Fruit fly (Drosophila melanogaster) whole organism, embryonic: ENCODE data around the gene Gr89a.

ENCODE experiments used
- CG12744 ChIP-seq: fragments of 200-800 bp; sonication (Bioruptor generic); optimal IDR thresholded peaks from 2 replicates; lab custom pipeline; 2016; ENCODE audit warnings: missing biosample characterization, missing genetic modification characterization
- CG13424 ChIP-seq: fragments of 200-800 bp; sonication (Bioruptor generic); optimal IDR thresholded peaks from 2 replicates; lab custom pipeline; 2019; ENCODE audit warnings: missing biosample characterization, mild to moderate bottlenecking, missing genetic modification characterization, moderate library complexity
- CG16813 ChIP-seq: fragments of 200-800 bp; sonication (Bioruptor generic); IDR thresholded peaks from 3 replicates; pipeline ENCODE4 v1.3.6; 2022; ENCODE audit warnings: missing biosample characterization, missing genetic modification characterization; ENCODE audit not compliant: partially characterized antibody
- CG17385 ChIP-seq: fragments of 200-800 bp; sonication (Bioruptor generic); optimal IDR thresholded peaks from 3 replicates; lab custom pipeline; 2018; ENCODE audit warnings: missing biosample characterization, mild to moderate bottlenecking, missing genetic modification characterization
- CG2199 ChIP-seq: fragments of 200-800 bp; sonication (Bioruptor generic); IDR thresholded peaks from 3 replicates; pipeline ENCODE4 v1.3.6; 2022; ENCODE audit warnings: missing biosample characterization, missing genetic modification characterization
- CG30431 ChIP-seq: fragments of 200-800 bp; sonication (Bioruptor generic); optimal IDR thresholded peaks from 2 replicates; lab custom pipeline; 2017; ENCODE audit warnings: missing biosample characterization, missing genetic modification characterization
- CG31365 ChIP-seq: fragments of 200-800 bp; sonication (Bioruptor generic); optimal IDR thresholded peaks from 2 replicates; lab custom pipeline; 2018; ENCODE audit warnings: missing biosample characterization, mild to moderate bottlenecking, missing genetic modification characterization
- CG3281 ChIP-seq: fragments of 200-800 bp; sonication (Bioruptor generic); optimal IDR thresholded peaks from 3 replicates; lab custom pipeline; 2017; ENCODE audit warnings: missing biosample characterization, mild to moderate bottlenecking, missing genetic modification characterization
- CG4707 ChIP-seq: fragments of 200-800 bp; sonication (Bioruptor generic); optimal IDR thresholded peaks from 2 replicates; lab custom pipeline; 2018; ENCODE audit warnings: missing biosample characterization, mild to moderate bottlenecking, missing genetic modification characterization, moderate library complexity
- CG4820 ChIP-seq: fragments of 200-800 bp; sonication (Bioruptor generic); optimal IDR thresholded peaks from 3 replicates; lab custom pipeline; 2016; ENCODE audit warnings: missing biosample characterization, missing genetic modification characterization
- CG5953 ChIP-seq: fragments of 200-800 bp; sonication (Bioruptor generic); IDR thresholded peaks from 2 replicates; pipeline ENCODE4 v1.3.6; 2022; ENCODE audit warnings: missing biosample characterization, missing genetic modification characterization
- CG6272 ChIP-seq: fragments of 200-800 bp; sonication (Bioruptor generic); IDR thresholded peaks from 2 replicates; pipeline ENCODE4 v1.3.6; 2022; ENCODE audit warnings: missing biosample characterization, missing genetic modification characterization
- CG7271 ChIP-seq: fragments of 200-800 bp; sonication (Bioruptor generic); optimal IDR thresholded peaks from 2 replicates; lab custom pipeline; 2018; ENCODE audit warnings: missing biosample characterization, mild to moderate bottlenecking, missing genetic modification characterization, moderate library complexity
- CG7372 ChIP-seq: fragments of 200-800 bp; sonication (Bioruptor generic); IDR thresholded peaks from 2 replicates; pipeline ENCODE4 v1.3.6; 2022; ENCODE audit warnings: missing biosample characterization, missing genetic modification characterization
- CG9215 ChIP-seq: fragments of 200-800 bp; sonication (Bioruptor generic); IDR thresholded peaks from 2 replicates; pipeline ENCODE4 v1.3.6; 2022; ENCODE audit warnings: missing biosample characterization, missing genetic modification characterization
- CG9437 ChIP-seq: fragments of 200-800 bp; sonication (Bioruptor generic); optimal IDR thresholded peaks from 2 replicates; lab custom pipeline; 2018; ENCODE audit warnings: missing biosample characterization, mild to moderate bottlenecking, missing genetic modification characterization
- CoRest ChIP-seq: fragments of 200-800 bp; sonication (Bioruptor generic); optimal IDR thresholded peaks from 3 replicates; lab custom pipeline; 2018; ENCODE audit warnings: missing biosample characterization, mild to moderate bottlenecking, missing genetic modification characterization, moderate library complexity
- Dad ChIP-seq: fragments of 200-800 bp; sonication (Bioruptor generic); optimal IDR thresholded peaks from 3 replicates; lab custom pipeline; 2016; ENCODE audit warnings: missing biosample characterization, missing genetic modification characterization
- Dip3 ChIP-seq: fragments of 200-800 bp; sonication (Bioruptor generic); optimal IDR thresholded peaks from 3 replicates; lab custom pipeline; 2016; ENCODE audit warnings: missing biosample characterization, missing genetic modification characterization
- E2f2 ChIP-seq: fragments of 200-800 bp; sonication (Bioruptor generic); IDR thresholded peaks from 2 replicates; pipeline ENCODE4 v1.3.6; 2022; ENCODE audit warnings: missing biosample characterization, missing genetic modification characterization
- Gsc ChIP-seq: fragments of 200-800 bp; sonication (Bioruptor generic); IDR thresholded peaks from 2 replicates; pipeline ENCODE4 v1.3.6; 2022; ENCODE audit warnings: missing biosample characterization, missing genetic modification characterization
- Hand ChIP-seq: fragments of 200-800 bp; sonication (Bioruptor generic); optimal IDR thresholded peaks from 2 replicates; lab custom pipeline; 2017; ENCODE audit warnings: mild to moderate bottlenecking, missing biosample characterization, missing genetic modification reagents, missing genetic modification characterization
- Hey ChIP-seq: fragments of 200-800 bp; sonication (Bioruptor generic); optimal IDR thresholded peaks from 3 replicates; lab custom pipeline; 2018; ENCODE audit warnings: missing biosample characterization, mild to moderate bottlenecking, missing genetic modification characterization
- Hmr ChIP-seq: fragments of 200-800 bp; sonication (Bioruptor generic); optimal IDR thresholded peaks from 3 replicates; lab custom pipeline; 2017; ENCODE audit warnings: mild to moderate bottlenecking, missing biosample characterization, missing genetic modification reagents, missing genetic modification characterization
- MESR4 ChIP-seq: fragments of 200-800 bp; sonication (Bioruptor generic); optimal IDR thresholded peaks from 2 replicates; lab custom pipeline; 2018; ENCODE audit warnings: missing biosample characterization, mild to moderate bottlenecking, missing genetic modification characterization, moderate library complexity
- Med ChIP-seq: fragments of 200-800 bp; sonication (Bioruptor generic); peaks from one replicate; lab custom pipeline; 2016; ENCODE audit warnings: missing biosample characterization, missing genetic modification characterization, mild to moderate bottlenecking, inconsistent platforms, moderate library complexity
- NFAT ChIP-seq: fragments of 200-800 bp; sonication (Bioruptor generic); IDR thresholded peaks from 2 replicates; pipeline ENCODE4 v1.3.6; 2022; ENCODE audit warnings: missing biosample characterization, missing genetic modification characterization
- Xrp1 ChIP-seq: fragments of 200-800 bp; sonication (Bioruptor generic); IDR thresholded peaks from 2 replicates; pipeline ENCODE4 v1.3.6; 2022; ENCODE audit warnings: missing biosample characterization, missing genetic modification characterization
- ab ChIP-seq: fragments of 200-800 bp; sonication (Bioruptor generic); optimal IDR thresholded peaks from 2 replicates; lab custom pipeline; 2016; ENCODE audit warnings: missing biosample characterization, missing genetic modification characterization
- br ChIP-seq: fragments of >200 bp; optimal IDR thresholded peaks from 2 replicates; lab custom pipeline; 2017
- btn ChIP-seq: fragments of 200-800 bp; sonication (Bioruptor generic); optimal IDR thresholded peaks from 2 replicates; lab custom pipeline; 2016; ENCODE audit warnings: missing biosample characterization, missing genetic modification characterization
- cato ChIP-seq: fragments of 200-800 bp; sonication (Bioruptor generic); optimal IDR thresholded peaks from 2 replicates; lab custom pipeline; 2016; ENCODE audit warnings: missing biosample characterization, missing genetic modification characterization, borderline replicate concordance
- chif ChIP-seq, 2 experiments: fragments of 200-800 bp; sonication (Bioruptor generic); optimal IDR thresholded peaks; 3 replicates each; lab custom pipeline; 2016; ENCODE audit warnings: missing biosample characterization in 2 of 2, missing genetic modification characterization in 2 of 2
- gce ChIP-seq: fragments of 200-800 bp; sonication (Bioruptor generic); IDR thresholded peaks from 3 replicates; pipeline ENCODE4 v1.3.6; 2022; ENCODE audit warnings: missing biosample characterization, missing genetic modification characterization
- gfzf ChIP-seq: fragments of 200-800 bp; sonication (Bioruptor generic); optimal IDR thresholded peaks from 2 replicates; lab custom pipeline; 2016; ENCODE audit warnings: missing biosample characterization, mild to moderate bottlenecking, missing genetic modification characterization, moderate library complexity
- ken ChIP-seq: fragments of 200-800 bp; sonication (Bioruptor generic); IDR thresholded peaks from 3 replicates; pipeline ENCODE4 v1.3.6; 2022; ENCODE audit warnings: missing biosample characterization, missing genetic modification characterization
- kni ChIP-seq: fragments of 200-800 bp; sonication (Bioruptor generic); optimal IDR thresholded peaks from 3 replicates; lab custom pipeline; 2017; ENCODE audit warnings: mild to moderate bottlenecking, missing biosample characterization, missing genetic modification reagents, missing genetic modification characterization
- repo ChIP-seq: fragments of 200-800 bp; sonication (Bioruptor generic); optimal IDR thresholded peaks from 2 replicates; lab custom pipeline; 2016; ENCODE audit warnings: missing biosample characterization, missing genetic modification characterization
- run ChIP-seq: fragments of 200-800 bp; sonication (Bioruptor generic); optimal IDR thresholded peaks from 3 replicates; lab custom pipeline; 2018; ENCODE audit warnings: missing biosample characterization, mild to moderate bottlenecking, missing genetic modification characterization
- sc ChIP-seq, 3 experiments: fragments of >200 bp in 2 of 3; fragments of 200-800 bp in 1 of 3; sonication (Bioruptor generic) in 1 of 3; optimal IDR thresholded peaks; 2 replicates in 2 of 3; 3 replicates in 1 of 3; lab custom pipeline; 2017; ENCODE audit warnings: mild to moderate bottlenecking in 1 of 3, missing biosample characterization in 1 of 3, missing genetic modification characterization in 1 of 3, missing genetic modification reagents in 1 of 3
- scrt ChIP-seq: fragments of 200-800 bp; sonication (Bioruptor generic); optimal IDR thresholded peaks from 2 replicates; lab custom pipeline; 2018; ENCODE audit warnings: missing biosample characterization, mild to moderate bottlenecking, missing genetic modification characterization, moderate library complexity
- sd ChIP-seq: fragments of 200-800 bp; sonication (Bioruptor generic); optimal IDR thresholded peaks from 3 replicates; lab custom pipeline; 2018; ENCODE audit warnings: missing biosample characterization, mild to moderate bottlenecking, missing genetic modification characterization, moderate library complexity
- sqz ChIP-seq: fragments of 200-800 bp; sonication (Bioruptor generic); optimal IDR thresholded peaks from 3 replicates; lab custom pipeline; 2018; ENCODE audit warnings: missing biosample characterization, mild to moderate bottlenecking, missing genetic modification characterization
- stc ChIP-seq: fragments of 200-800 bp; sonication (Bioruptor generic); IDR thresholded peaks from 2 replicates; pipeline ENCODE4 v1.3.6; 2022; ENCODE audit warnings: missing biosample characterization, missing genetic modification characterization
- tgo ChIP-seq: fragments of 200-800 bp; sonication (Bioruptor generic); IDR thresholded peaks from 3 replicates; pipeline ENCODE4 v1.3.6; 2022; ENCODE audit warnings: missing biosample characterization, missing genetic modification characterization
- tin ChIP-seq: fragments of 200-800 bp; sonication (Bioruptor generic); optimal IDR thresholded peaks from 3 replicates; lab custom pipeline; 2016; ENCODE audit warnings: missing biosample characterization, missing genetic modification characterization
- tio ChIP-seq: fragments of 200-800 bp; sonication (Bioruptor generic); optimal IDR thresholded peaks from 2 replicates; lab custom pipeline; 2017; ENCODE audit warnings: missing biosample characterization, missing genetic modification characterization, inconsistent platforms
- wdn ChIP-seq: fragments of 200-800 bp; sonication (Bioruptor generic); IDR thresholded peaks from 2 replicates; pipeline ENCODE4 v1.3.6; 2022; ENCODE audit warnings: missing biosample characterization, missing genetic modification characterization
- wek ChIP-seq: fragments of 200-800 bp; sonication (Bioruptor generic); optimal IDR thresholded peaks from 3 replicates; lab custom pipeline; 2018; ENCODE audit warnings: missing biosample characterization, mild to moderate bottlenecking, missing genetic modification characterization, moderate library complexity

The Gr89a gene

DNA sequence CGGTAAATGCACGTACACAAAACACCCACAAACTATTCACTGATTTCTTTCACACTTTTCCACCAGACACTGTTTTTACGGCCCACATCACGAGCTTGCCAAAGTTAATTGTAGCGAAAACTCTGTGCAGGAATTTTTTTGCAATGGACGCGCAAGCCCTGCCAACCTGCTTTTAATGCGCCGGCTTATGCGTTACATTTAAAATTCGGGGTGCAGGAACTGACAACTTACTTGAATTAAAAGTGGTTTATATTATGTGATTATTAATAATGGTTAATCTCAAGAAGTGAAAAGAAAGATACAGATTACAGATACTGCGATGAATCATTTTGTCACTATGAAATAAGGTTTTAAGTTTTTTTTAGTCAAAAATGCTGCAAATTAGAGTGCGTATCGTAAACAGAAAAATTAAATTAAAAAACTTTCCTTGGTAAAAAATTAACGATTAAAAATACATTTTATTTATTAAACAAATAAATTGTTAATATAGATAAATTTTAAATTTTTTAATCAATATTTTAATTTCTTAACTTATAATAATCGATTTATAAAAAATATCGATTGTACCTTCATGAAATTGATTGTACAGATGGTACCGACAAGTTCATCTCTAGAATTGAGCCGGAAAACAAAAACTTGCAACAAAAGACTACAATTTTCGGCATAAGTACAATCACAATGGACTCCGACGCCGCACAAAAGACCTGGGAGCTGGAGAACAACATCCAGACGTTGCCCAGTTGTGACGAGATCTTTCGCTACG is 29.1 kb downstream of the Gr89a start, which contains the start of the genes CG42232 and CSN5 (continued):
- TF ChIP-seq CG12744 (GFP tag; lab: Kevin White, UChicago) = no peak
- no peak for TF ChIP-seq btn (GFP tag; lab: Kevin White, UChicago)
- peak; percentile 55; the same call in 1 of the 2 replicates for TF ChIP-seq Xrp1 (GFP tag; lab: Robert Waterston, UW)
- peak; percentile 62 for TF ChIP-seq E2f2 (GFP tag; lab: Robert Waterston, UW)
- TF ChIP-seq CG7372 (GFP tag; lab: Robert Waterston, UW) = no peak
- peak; percentile 17 for TF ChIP-seq gfzf (GFP tag; lab: Kevin White, UChicago)
- TF ChIP-seq CG9437 (GFP tag; lab: Kevin White, UChicago) = peak; percentile 59
- TF ChIP-seq sqz (GFP tag; lab: Kevin White, UChicago) = no peak
- peak; percentile 79 for TF ChIP-seq CoRest (tag; lab: Kevin White, UChicago)
- peak; percentile 49 for TF ChIP-seq CG17385 (GFP tag; lab: Kevin White, UChicago)
- TF ChIP-seq sc (optimal IDR thresholded peaks at IDR 0.05; lab: Kevin White, UChicago) = no peak
- TF ChIP-seq sc (GFP tag; optimal IDR thresholded peaks at IDR 0.05; lab: Kevin White, UChicago) = no peak
- no peak for TF ChIP-seq CG13424 (tag; lab: Kevin White, UChicago)
- TF ChIP-seq CG3281 (GFP tag; lab: Kevin White, UChicago) = no peak
- TF ChIP-seq Hand = no peak
- TF ChIP-seq chif (GFP tag; optimal IDR thresholded peaks at IDR 0.05; lab: Kevin White, UChicago) = peak; percentile 28 to 45
- no peak for TF ChIP-seq Dip3
- peak; percentile 48 for TF ChIP-seq tin (GFP tag; lab: Kevin White, UChicago)
- no peak for TF ChIP-seq CG30431 (GFP tag; lab: Kevin White, UChicago)
- TF ChIP-seq ab = no peak
- no peak for TF ChIP-seq br (lab: Kevin White, UChicago)
- peak; percentile 41 for TF ChIP-seq tio (GFP tag; lab: Kevin White, UChicago)
- no peak for TF ChIP-seq CG4707
- no peak for TF ChIP-seq CG31365 (tag; lab: Kevin White, UChicago)
- no peak for TF ChIP-seq Med (GFP tag; lab: Kevin White, UChicago)
- TF ChIP-seq NFAT (GFP tag; lab: Robert Waterston, UW) = no peak
- peak; percentile 39; the same call in 1 of the 3 replicates for TF ChIP-seq tgo (GFP tag; lab: Robert Waterston, UW)
- TF ChIP-seq CG9215 = no peak
- TF ChIP-seq scrt (GFP tag; lab: Kevin White, UChicago) = no peak
- no peak for TF ChIP-seq Hey
- peak; percentile 17 for TF ChIP-seq run (tag; lab: Kevin White, UChicago)
- no peak for TF ChIP-seq CG2199
- TF ChIP-seq wek = no peak
- no peak for TF ChIP-seq kni (GFP tag; lab: Kevin White, UChicago)
- TF ChIP-seq CG7271 (tag; lab: Kevin White, UChicago) = no peak
- 0 out of 2 replicates have a peak, but pooled peaks have one; percentile 33 for TF ChIP-seq stc
- TF ChIP-seq CG6272 (GFP tag; lab: Robert Waterston, UW) = peak; percentile 45; the same call in 1 of the 2 replicates
- peak; percentile 54 for TF ChIP-seq CG4820 (GFP tag; lab: Kevin White, UChicago)
- TF ChIP-seq repo (GFP tag; lab: Kevin White, UChicago) = peak; percentile 16
- 0 out of 2 replicates have a peak, but pooled peaks have one; percentile 16 for TF ChIP-seq CG5953 (GFP tag; lab: Robert Waterston, UW)
- no peak for TF ChIP-seq wdn (GFP tag; lab: Robert Waterston, UW)
- no peak for TF ChIP-seq Gsc (GFP tag; lab: Robert Waterston, UW)
- TF ChIP-seq MESR4 (GFP tag; lab: Kevin White, UChicago) = peak; percentile 37
- TF ChIP-seq cato (GFP tag; lab: Kevin White, UChicago) = peak; percentile 4
- TF ChIP-seq gce (GFP tag; lab: Robert Waterston, UW) = no peak
- no peak for TF ChIP-seq ken
- peak; percentile 1 for TF ChIP-seq Dad (GFP tag; lab: Kevin White, UChicago)
- no peak; the same call in 2 of the 3 replicates for TF ChIP-seq CG16813 (GFP tag; lab: Robert Waterston, UW)
- peak; percentile 51 for TF ChIP-seq Hmr
- TF ChIP-seq sd (tag; lab: Kevin White, UChicago) = no peak
